In the genomic region with DNA sequence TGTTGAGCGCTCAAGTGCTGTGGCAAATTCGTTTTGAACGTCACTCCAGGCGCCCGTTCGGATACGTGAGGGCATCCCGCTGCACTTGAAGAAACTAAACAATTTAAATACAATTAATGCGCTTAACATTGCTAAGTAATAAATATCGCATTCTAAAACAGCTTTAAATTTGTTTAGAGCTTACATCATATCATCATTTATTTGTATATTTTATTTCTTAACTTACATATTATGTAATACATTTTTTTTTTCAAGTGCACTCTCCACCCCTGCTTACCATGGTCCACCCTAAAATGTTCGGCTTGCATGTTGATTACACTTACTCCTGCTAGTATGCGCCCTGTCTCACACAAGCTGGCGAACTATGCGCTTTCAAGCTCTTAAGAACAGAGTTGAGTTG, we compare ENCODE assay signal across 1 fruit fly cellular context.
TF ChIP-seq lines count a peak whose summit lies in the region.

No protein-coding gene starts in this region.

TF ChIP-seq in whole organism, embryonic, 481 proteins besides CTCF, POLR2A, EP300 and RAD21 (continued from another document and continues in another):
- TF ChIP-seq shn (GFP tag; optimal IDR thresholded peaks at IDR 0.05; lab: Kevin White, UChicago) (no peak), corto (GFP tag; optimal IDR thresholded peaks at IDR 0.05; lab: Kevin White, UChicago) (peak; percentile 14), Spps (tag; optimal IDR thresholded peaks at IDR 0.05; lab: Kevin White, UChicago) (peak; percentile 87), al (GFP tag; IDR thresholded peaks at IDR 0.05; lab: Robert Waterston, UW) (no peak), NfI (GFP tag; optimal IDR thresholded peaks at IDR 0.05; lab: Kevin White, UChicago) (no peak), CG18599 (GFP tag; optimal IDR thresholded peaks at IDR 0.05; lab: Kevin White, UChicago) (peak; percentile 52), onecut (GFP tag; IDR thresholded peaks at IDR 0.05; lab: Robert Waterston, UW) (peak; percentile 68), Hand (GFP tag; optimal IDR thresholded peaks at IDR 0.05; lab: Kevin White, UChicago) (no peak), danr (GFP tag; IDR thresholded peaks at IDR 0.05; lab: Robert Waterston, UW) (0 out of 2 replicates have a peak, but pooled peaks have one; percentile 43), CG8388 (GFP tag; optimal IDR thresholded peaks at IDR 0.05; lab: Kevin White, UChicago) (peak; percentile 94), CG34376 (GFP tag; optimal IDR thresholded peaks at IDR 0.05; lab: Kevin White, UChicago) (no peak), z (GFP tag; IDR thresholded peaks at IDR 0.05; lab: Robert Waterston, UW) (peak; percentile 68; the same call in 1 of the 3 replicates), CG4820 (GFP tag; optimal IDR thresholded peaks at IDR 0.05; lab: Kevin White, UChicago) (peak; percentile 85), B-H2 (GFP tag; optimal IDR thresholded peaks at IDR 0.05; lab: Kevin White, UChicago) (no peak), mam (GFP tag; optimal IDR thresholded peaks at IDR 0.05; lab: Kevin White, UChicago) (no peak), Poxn (GFP tag; IDR thresholded peaks at IDR 0.05; lab: Robert Waterston, UW) (no peak), dimm (GFP tag; IDR thresholded peaks at IDR 0.05; lab: Robert Waterston, UW) (peak; percentile 46; the same call in 1 of the 2 replicates), CG17829 (tag; optimal IDR thresholded peaks at IDR 0.05; lab: Kevin White, UChicago) (peak; percentile 86), D19A (tag; optimal IDR thresholded peaks at IDR 0.05; lab: Kevin White, UChicago) (peak; percentile 74), Ssrp (tag; optimal IDR thresholded peaks at IDR 0.05; lab: Kevin White, UChicago) (peak; percentile 82), CG7372 (GFP tag; IDR thresholded peaks at IDR 0.05; lab: Robert Waterston, UW) (no peak), CG8290 (GFP tag; optimal IDR thresholded peaks at IDR 0.05; lab: Kevin White, UChicago) (peak; percentile 69), CG8290 (tag; optimal IDR thresholded peaks at IDR 0.05; lab: Kevin White, UChicago) (peak in 1 of 2 experiments; percentile 15), so (GFP tag; IDR thresholded peaks at IDR 0.05; lab: Robert Waterston, UW) (peak; percentile 67; the same call in 2 of the 3 replicates), CG10147 (GFP tag; optimal IDR thresholded peaks at IDR 0.05; lab: Kevin White, UChicago) (peak; percentile 32), mirr (GFP tag; optimal IDR thresholded peaks at IDR 0.05; lab: Kevin White, UChicago) (no peak), twi (tag; optimal IDR thresholded peaks at IDR 0.05; lab: Kevin White, UChicago) (peak; percentile 24), bbx (GFP tag; IDR thresholded peaks at IDR 0.05; lab: Robert Waterston, UW; ENCODE audit: partially characterized antibody) (no peak), CG5953 (GFP tag; IDR thresholded peaks at IDR 0.05; lab: Robert Waterston, UW) (no peak), sima (GFP tag; optimal IDR thresholded peaks at IDR 0.05; lab: Kevin White, UChicago) (no peak), CG4730 (GFP tag; IDR thresholded peaks at IDR 0.05; lab: Robert Waterston, UW) (peak; percentile 57), her (GFP tag; optimal IDR thresholded peaks at IDR 0.05; lab: Kevin White, UChicago) (no peak), tx (GFP tag; optimal IDR thresholded peaks at IDR 0.05; lab: Kevin White, UChicago) (no peak), Asciz (GFP tag; optimal IDR thresholded peaks at IDR 0.05; lab: Kevin White, UChicago) (peak; percentile 72), CG30431 (GFP tag; optimal IDR thresholded peaks at IDR 0.05; lab: Kevin White, UChicago) (peak; percentile 58), Dip2 (GFP tag; IDR thresholded peaks at IDR 0.05; lab: Robert Waterston, UW) (no peak), wor (GFP tag; IDR thresholded peaks at IDR 0.05; lab: Robert Waterston, UW) (0 out of 2 replicates have a peak, but pooled peaks have one; percentile 39), h (optimal IDR thresholded peaks at IDR 0.05; lab: Kevin White, UChicago) (no peak), slbo (GFP tag; IDR thresholded peaks at IDR 0.05; lab: Robert Waterston, UW) (peak; percentile 38; the same call in 1 of the 2 replicates), CG1529 (GFP tag; optimal IDR thresholded peaks at IDR 0.05; lab: Kevin White, UChicago) (peak; percentile 69), CG2199 (GFP tag; IDR thresholded peaks at IDR 0.05; lab: Robert Waterston, UW) (no peak), Mrtf (GFP tag; IDR thresholded peaks at IDR 0.05; lab: Robert Waterston, UW) (0 out of 3 replicates have a peak, but pooled peaks have one; percentile 47), row (GFP tag; IDR thresholded peaks at IDR 0.05; lab: Robert Waterston, UW) (peak; percentile 88), ftz-f1 (GFP tag; optimal IDR thresholded peaks at IDR 0.05; lab: Kevin White, UChicago) (no peak), BEAF-32 (GFP tag; optimal IDR thresholded peaks at IDR 0.05; lab: Kevin White, UChicago) (no peak), pan (optimal IDR thresholded peaks at IDR 0.05; lab: Kevin White, UChicago) (no peak), pan (GFP tag; optimal IDR thresholded peaks at IDR 0.05 in 1 of 2, IDR thresholded peaks at IDR 0.05 in 1 of 2) (peak in 1 of 2 experiments; percentile 69), Drgx (GFP tag; IDR thresholded peaks at IDR 0.05; lab: Robert Waterston, UW) (peak; percentile 49), CG3407 (GFP tag; optimal IDR thresholded peaks at IDR 0.05; lab: Kevin White, UChicago) (peak; percentile 67), nerfin-2 (GFP tag; IDR thresholded peaks at IDR 0.05; lab: Robert Waterston, UW; ENCODE audit: partially characterized antibody) (no peak), CG43689 (GFP tag; IDR thresholded peaks at IDR 0.05; lab: Robert Waterston, UW) (no peak), CG14965 (GFP tag; optimal IDR thresholded peaks at IDR 0.05; lab: Kevin White, UChicago; ENCODE audit: borderline replicate concordance) (no peak), Trl (optimal IDR thresholded peaks at IDR 0.05; lab: Kevin White, UChicago) (no peak), Trl (GFP tag; optimal IDR thresholded peaks at IDR 0.05; lab: Kevin White, UChicago) (peak; percentile 13), CoRest (tag; optimal IDR thresholded peaks at IDR 0.05; lab: Kevin White, UChicago) (peak; percentile 75), chn (GFP tag; optimal IDR thresholded peaks at IDR 0.05; lab: Kevin White, UChicago) (peak; percentile 53), CG17328 (GFP tag; IDR thresholded peaks at IDR 0.05; lab: Robert Waterston, UW) (peak; percentile 94), dm (GFP tag; optimal IDR thresholded peaks at IDR 0.05; lab: Kevin White, UChicago) (no peak), bab2 (GFP tag; optimal IDR thresholded peaks at IDR 0.05; lab: Kevin White, UChicago) (peak; percentile 50), esg (GFP tag; conservative IDR thresholded peaks at IDR 0.05; lab: Robert Waterston, UW) (peak; percentile 62), Awh (GFP tag; IDR thresholded peaks at IDR 0.05; lab: Robert Waterston, UW) (peak; percentile 60), ci (GFP tag; IDR thresholded peaks at IDR 0.05; lab: Robert Waterston, UW) (peak; percentile 82), grau (tag; optimal IDR thresholded peaks at IDR 0.05; lab: Kevin White, UChicago) (peak; percentile 65), Ets65A (GFP tag; lab: Kevin White, UChicago) (peak; percentile 84), CG31365 (tag; optimal IDR thresholded peaks at IDR 0.05; lab: Kevin White, UChicago) (no peak), CG7271 (tag; optimal IDR thresholded peaks at IDR 0.05; lab: Kevin White, UChicago) (no peak), Opbp (GFP tag; IDR thresholded peaks at IDR 0.05; lab: Robert Waterston, UW; ENCODE audit: partially characterized antibody) (no peak), Meics (GFP tag; optimal IDR thresholded peaks at IDR 0.05; lab: Kevin White, UChicago) (no peak), CG12236 (GFP tag; optimal IDR thresholded peaks at IDR 0.05; lab: Kevin White, UChicago) (no peak), CG10462 (GFP tag; optimal IDR thresholded peaks at IDR 0.05; lab: Kevin White, UChicago) (peak; percentile 40), Hsf (GFP tag; optimal IDR thresholded peaks at IDR 0.05; lab: Kevin White, UChicago) (peak; percentile 68), vnd (GFP tag; IDR thresholded peaks at IDR 0.05; lab: Robert Waterston, UW; ENCODE audit: partially characterized antibody) (no peak), CG8089 (GFP tag; optimal IDR thresholded peaks at IDR 0.05; lab: Kevin White, UChicago) (peak; percentile 56), sqz (GFP tag; optimal IDR thresholded peaks at IDR 0.05; lab: Kevin White, UChicago) (no peak), dan (GFP tag; IDR thresholded peaks at IDR 0.05; lab: Robert Waterston, UW) (peak; percentile 49; the same call in 1 of the 2 replicates), gsb-n (tag; optimal IDR thresholded peaks at IDR 0.05; lab: Kevin White, UChicago) (peak; percentile 93), trem (tag; optimal IDR thresholded peaks at IDR 0.05; lab: Kevin White, UChicago) (peak; percentile 70), sr (GFP tag; IDR thresholded peaks at IDR 0.05; lab: Robert Waterston, UW) (no peak), lab (GFP tag; optimal IDR thresholded peaks at IDR 0.05; lab: Kevin White, UChicago) (peak; percentile 65), jing (GFP tag; optimal IDR thresholded peaks at IDR 0.05; lab: Kevin White, UChicago) (peak; percentile 37), ssp (GFP tag; IDR thresholded peaks at IDR 0.05; lab: Robert Waterston, UW) (peak; percentile 67), crp (GFP tag; optimal IDR thresholded peaks at IDR 0.05; lab: Kevin White, UChicago) (peak in 1 of 2 experiments; percentile 15), CG7556 (GFP tag; optimal IDR thresholded peaks at IDR 0.05; lab: Kevin White, UChicago) (peak; percentile 75), CG17912 (GFP tag; optimal IDR thresholded peaks at IDR 0.05; lab: Kevin White, UChicago) (no peak), Eip74EF (GFP tag; optimal IDR thresholded peaks at IDR 0.05; lab: Kevin White, UChicago) (peak in 1 of 2 experiments; percentile 39), CG4854 (GFP tag; optimal IDR thresholded peaks at IDR 0.05; lab: Kevin White, UChicago) (peak; percentile 44), Nf-YC (tag; optimal IDR thresholded peaks at IDR 0.05; lab: Kevin White, UChicago) (no peak), MESR4 (GFP tag; optimal IDR thresholded peaks at IDR 0.05; lab: Kevin White, UChicago) (no peak), CG11093 (GFP tag; IDR thresholded peaks at IDR 0.05; lab: Robert Waterston, UW) (peak; percentile 63; the same call in 1 of the 3 replicates), chinmo (GFP tag; IDR thresholded peaks at IDR 0.05; lab: Robert Waterston, UW; ENCODE audit: partially characterized antibody) (no peak), prd (optimal IDR thresholded peaks at IDR 0.05; lab: Kevin White, UChicago) (no peak), prd (GFP tag; IDR thresholded peaks at IDR 0.05; lab: Robert Waterston, UW) (peak; percentile 90), abd-A (tag; optimal IDR thresholded peaks at IDR 0.05; lab: Kevin White, UChicago) (no peak), Abd-B (GFP tag; optimal IDR thresholded peaks at IDR 0.05; lab: Kevin White, UChicago) (peak; percentile 47), unpg (GFP tag; optimal IDR thresholded peaks at IDR 0.05; lab: Kevin White, UChicago) (peak; percentile 83), HmgD (GFP tag; optimal IDR thresholded peaks at IDR 0.05; lab: Kevin White, UChicago) (no peak), hkb (optimal IDR thresholded peaks at IDR 0.05; lab: Kevin White, UChicago) (no peak), hkb (GFP tag; IDR thresholded peaks at IDR 0.05; lab: Robert Waterston, UW) (peak; percentile 74), CG9797 (GFP tag; optimal IDR thresholded peaks at IDR 0.05; lab: Kevin White, UChicago) (no peak), Adf1 (GFP tag; IDR thresholded peaks at IDR 0.05; lab: Robert Waterston, UW) (no peak), CG14667 (GFP tag; IDR thresholded peaks at IDR 0.05; lab: Robert Waterston, UW) (peak; percentile 68), H15 (GFP tag; IDR thresholded peaks at IDR 0.05; lab: Robert Waterston, UW) (peak; percentile 70), ac (GFP tag; optimal IDR thresholded peaks at IDR 0.05; lab: Kevin White, UChicago) (peak; percentile 66), rib (GFP tag; IDR thresholded peaks at IDR 0.05; lab: Robert Waterston, UW) (no peak), pfk (GFP tag; optimal IDR thresholded peaks at IDR 0.05; lab: Kevin White, UChicago) (no peak), az2 (GFP tag; optimal IDR thresholded peaks at IDR 0.05; lab: Kevin White, UChicago) (peak; percentile 75), CG13296 (GFP tag; optimal IDR thresholded peaks at IDR 0.05; lab: Kevin White, UChicago) (no peak), D (optimal IDR thresholded peaks at IDR 0.05; lab: Kevin White, UChicago) (no peak), D (GFP tag; optimal IDR thresholded peaks at IDR 0.05; lab: Kevin White, UChicago) (peak; percentile 81), zf30C (GFP tag; optimal IDR thresholded peaks at IDR 0.05; lab: Kevin White, UChicago) (peak; percentile 79), inv (GFP tag; IDR thresholded peaks at IDR 0.05; lab: Robert Waterston, UW; ENCODE audit: partially characterized antibody) (no peak), CG31441 (GFP tag; IDR thresholded peaks at IDR 0.05; lab: Robert Waterston, UW) (peak; percentile 84), nau (GFP tag; optimal IDR thresholded peaks at IDR 0.05; lab: Kevin White, UChicago) (peak; percentile 62), CG3838 (GFP tag; optimal IDR thresholded peaks at IDR 0.05; lab: Kevin White, UChicago) (no peak), sna (GFP tag; IDR thresholded peaks at IDR 0.05; lab: Robert Waterston, UW; ENCODE audit: partially characterized antibody) (no peak), fd96Cb (tag; optimal IDR thresholded peaks at IDR 0.05; lab: Kevin White, UChicago) (peak; percentile 78), nom (GFP tag; optimal IDR thresholded peaks at IDR 0.05; lab: Kevin White, UChicago) (peak; percentile 6), CG42726 (GFP tag; IDR thresholded peaks at IDR 0.05; lab: Robert Waterston, UW; ENCODE audit: partially characterized antibody) (no peak), CG3995 (GFP tag; optimal IDR thresholded peaks at IDR 0.05; lab: Kevin White, UChicago) (no peak), lola (GFP tag; optimal IDR thresholded peaks at IDR 0.05; lab: Kevin White, UChicago) (peak in 1 of 3 experiments; percentile 91), ase (GFP tag; IDR thresholded peaks at IDR 0.05; lab: Robert Waterston, UW) (peak; percentile 55; the same call in 2 of the 3 replicates), crol (GFP tag; IDR thresholded peaks at IDR 0.05; lab: Robert Waterston, UW) (no peak), HLHmδ (GFP tag; optimal IDR thresholded peaks at IDR 0.05; lab: Kevin White, UChicago) (no peak), ato (GFP tag; IDR thresholded peaks at IDR 0.05; lab: Robert Waterston, UW; ENCODE audit: partially characterized antibody) (no peak), chm (GFP tag; IDR thresholded peaks at IDR 0.05; lab: Robert Waterston, UW) (peak; percentile 77; the same call in 1 of the 2 replicates), gem (tag; optimal IDR thresholded peaks at IDR 0.05; lab: Kevin White, UChicago) (peak; percentile 91), CG6654 (GFP tag; optimal IDR thresholded peaks at IDR 0.05; lab: Kevin White, UChicago) (peak; percentile 7)
